Worm (Caenorhabditis elegans): Measurements from ENCODE around the gene K12B6.4.

Gene K12B6.4

ce11 chrV:6275209-6275608 is 5.9 kb downstream of the K12B6.4 start:
- TF ChIP-seq sma-3 (GFP tag; optimal IDR thresholded peaks at IDR 0.05) (peak; percentile 67), nhr-25 (tag; optimal IDR thresholded peaks at IDR 0.05) (peak; percentile 52), F13H6.1 (tag; optimal IDR thresholded peaks at IDR 0.05) (peak; percentile 12), nhr-21 (tag; optimal IDR thresholded peaks at IDR 0.05) (peak; percentile 69), nhr-6 (tag; optimal IDR thresholded peaks at IDR 0.05) (no peak), nhr-12 (tag; optimal IDR thresholded peaks at IDR 0.05) (no peak), gmeb-1 (tag; optimal IDR thresholded peaks at IDR 0.05) (peak; percentile 50), sma-9 (GFP tag; optimal IDR thresholded peaks at IDR 0.05) (peak; percentile 87), sma-9 (tag; optimal IDR thresholded peaks at IDR 0.05) (no peak), sem-4 (tag; optimal IDR thresholded peaks at IDR 0.05) (no peak), mbf-1 (tag; optimal IDR thresholded peaks at IDR 0.05) (no peak), crh-2 (tag; optimal IDR thresholded peaks at IDR 0.05) (peak; percentile 80), ama-1 (optimal IDR thresholded peaks at IDR 0.05) (no peak), nhr-10 (tag; optimal IDR thresholded peaks at IDR 0.05) (no peak), elt-1 (tag; optimal IDR thresholded peaks at IDR 0.05) (no peak), dmd-4 (tag; optimal IDR thresholded peaks at IDR 0.05) (no peak), ZK546.5 (tag; optimal IDR thresholded peaks at IDR 0.05) (no peak), fos-1 (tag; optimal IDR thresholded peaks at IDR 0.05) (peak; percentile 89), ceh-82 (tag; optimal IDR thresholded peaks at IDR 0.05) (no peak), blmp-1 (tag; optimal IDR thresholded peaks at IDR 0.05; ENCODE audit: insufficient read depth) (peak; percentile 18), lin-11 (tag; optimal IDR thresholded peaks at IDR 0.05) (no peak), lsy-2 (tag; optimal IDR thresholded peaks at IDR 0.05) (peak in 1 of 2 experiments; percentile 21), nhr-11 (tag; optimal IDR thresholded peaks at IDR 0.05) (no peak), mab-5 (tag; optimal IDR thresholded peaks at IDR 0.05) (no peak), mdl-1 (tag; optimal IDR thresholded peaks at IDR 0.05) (peak in 1 of 2 experiments; percentile 38), unc-62 (GFP tag; optimal IDR thresholded peaks at IDR 0.05) (no peak), C34F6.9 (tag; optimal IDR thresholded peaks at IDR 0.05) (no peak), egl-27 (tag; optimal IDR thresholded peaks at IDR 0.05) (no peak), Y55F3AM.14 (GFP tag; optimal IDR thresholded peaks at IDR 0.05) (peak; percentile 42), skn-1 (tag; optimal IDR thresholded peaks at IDR 0.05) (no peak)

ce11 chrV:6270552-6270951 is 10.5 kb downstream of the K12B6.4 start, which contains the start of gene F31F7.2:
TSS of gene F31F7.2 (plus strand) at chrV:6270852.
- TF ChIP-seq nhr-23 (tag; optimal IDR thresholded peaks at IDR 0.05) (no peak), nhr-77 (tag; optimal IDR thresholded peaks at IDR 0.05) (no peak), snpc-4 (tag; optimal IDR thresholded peaks at IDR 0.05) (no peak), F13H6.1 (tag; optimal IDR thresholded peaks at IDR 0.05) (no peak), nhr-12 (tag; optimal IDR thresholded peaks at IDR 0.05) (no peak), lin-39 (tag; optimal IDR thresholded peaks at IDR 0.05) (no peak), nhr-129 (tag; optimal IDR thresholded peaks at IDR 0.05) (no peak), fos-1 (tag; optimal IDR thresholded peaks at IDR 0.05) (no peak), blmp-1 (tag; optimal IDR thresholded peaks at IDR 0.05; ENCODE audit: insufficient read depth) (no peak)

ce11 chrV:6270097-6270496 is 11.0 kb downstream of the K12B6.4 start:
- TF ChIP-seq crh-2 (tag; optimal IDR thresholded peaks at IDR 0.05) (no peak), F13H6.1 (tag; optimal IDR thresholded peaks at IDR 0.05) (peak; percentile 42), C34F6.9 (tag; optimal IDR thresholded peaks at IDR 0.05) (peak; percentile 16), ztf-4 (tag; optimal IDR thresholded peaks at IDR 0.05) (no peak), unc-39 (tag; optimal IDR thresholded peaks at IDR 0.05) (no peak), lin-39 (tag; optimal IDR thresholded peaks at IDR 0.05) (no peak), sma-9 (GFP tag; optimal IDR thresholded peaks at IDR 0.05) (peak; percentile 4), sma-9 (tag; optimal IDR thresholded peaks at IDR 0.05) (no peak), nhr-129 (tag; optimal IDR thresholded peaks at IDR 0.05) (peak; percentile 43), nhr-77 (tag; optimal IDR thresholded peaks at IDR 0.05) (no peak), aly-2 (tag; optimal IDR thresholded peaks at IDR 0.05) (no peak), mab-5 (tag; optimal IDR thresholded peaks at IDR 0.05) (peak; percentile 18)

ce11 chrV:6268961-6269360 is 12.1 kb downstream of the K12B6.4 start:
- no peak for TF ChIP-seq aly-2 (tag; optimal IDR thresholded peaks at IDR 0.05)
- TF ChIP-seq fos-1 (tag; optimal IDR thresholded peaks at IDR 0.05) = peak; percentile 9
- TF ChIP-seq lsy-2 (tag; optimal IDR thresholded peaks at IDR 0.05) = no peak
- no peak for TF ChIP-seq unc-62 (GFP tag; optimal IDR thresholded peaks at IDR 0.05)
- TF ChIP-seq C34F6.9 (tag; optimal IDR thresholded peaks at IDR 0.05) = peak; percentile 12
- no peak for TF ChIP-seq nhr-6 (tag; optimal IDR thresholded peaks at IDR 0.05)
- TF ChIP-seq nhr-25 (tag; optimal IDR thresholded peaks at IDR 0.05) = no peak
- TF ChIP-seq sem-4 (tag; optimal IDR thresholded peaks at IDR 0.05) = no peak
- TF ChIP-seq nhr-237 (tag; optimal IDR thresholded peaks at IDR 0.05) = no peak
- TF ChIP-seq ztf-11 (tag; optimal IDR thresholded peaks at IDR 0.05) = no peak
- no peak for TF ChIP-seq ceh-82 (tag; optimal IDR thresholded peaks at IDR 0.05)
- TF ChIP-seq egl-27 (tag; optimal IDR thresholded peaks at IDR 0.05) = no peak
- TF ChIP-seq alr-1 (tag; optimal IDR thresholded peaks at IDR 0.05) = no peak
- TF ChIP-seq sma-9 (GFP tag; optimal IDR thresholded peaks at IDR 0.05) = no peak
- no peak for TF ChIP-seq sma-9 (tag; optimal IDR thresholded peaks at IDR 0.05)
